Fruit fly (Drosophila melanogaster) whole organism, embryonic: ENCODE measurements around the gene CG13965.
A peak's percentile ranks its signal among the peaks of the same experiment; 100 is the strongest.

Experiments used
- Aef1 ChIP-seq: fragments of 200-800 bp; sonication (Bioruptor generic); IDR thresholded peaks from 3 replicates; pipeline ENCODE4 v1.3.6; 2022; ENCODE audit warnings: missing biosample characterization, missing genetic modification characterization
- BtbVII ChIP-seq: fragments of 200-800 bp; sonication (Bioruptor generic); optimal IDR thresholded peaks from 3 replicates; lab custom pipeline; 2017; ENCODE audit warnings: missing biosample characterization, mild to moderate bottlenecking, missing genetic modification characterization
- CG12769 ChIP-seq: fragments of 200-800 bp; sonication (Bioruptor generic); optimal IDR thresholded peaks from 2 replicates; lab custom pipeline; 2019; ENCODE audit warnings: missing biosample characterization, mild to moderate bottlenecking, missing genetic modification characterization, moderate library complexity
- CG13624 ChIP-seq: fragments of 200-800 bp; sonication (Bioruptor generic); optimal IDR thresholded peaks from 2 replicates; lab custom pipeline; 2016; ENCODE audit warnings: missing biosample characterization, missing genetic modification characterization
- CG13894 ChIP-seq: fragments of 200-800 bp; sonication (Bioruptor generic); optimal IDR thresholded peaks from 3 replicates; lab custom pipeline; 2018; ENCODE audit warnings: missing biosample characterization, mild to moderate bottlenecking, missing genetic modification characterization, moderate library complexity
- CG14860 ChIP-seq: fragments of 200-800 bp; sonication (Bioruptor generic); IDR thresholded peaks from 3 replicates; pipeline ENCODE4 v1.3.6; 2022; ENCODE audit warnings: missing biosample characterization, missing genetic modification characterization; ENCODE audit not compliant: partially characterized antibody
- CG15011 ChIP-seq: fragments of 200-800 bp; sonication (Bioruptor generic); optimal IDR thresholded peaks from 3 replicates; lab custom pipeline; 2018; ENCODE audit warnings: missing biosample characterization, mild to moderate bottlenecking, missing genetic modification characterization
- CG1529 ChIP-seq: fragments of 200-800 bp; sonication (Bioruptor generic); optimal IDR thresholded peaks from 3 replicates; lab custom pipeline; 2018; ENCODE audit warnings: missing biosample characterization, missing genetic modification characterization
- CG1602 ChIP-seq: fragments of 200-800 bp; sonication (Bioruptor generic); optimal IDR thresholded peaks from 3 replicates; lab custom pipeline; 2016; ENCODE audit warnings: missing biosample characterization, missing genetic modification characterization
- CG30431 ChIP-seq: fragments of 200-800 bp; sonication (Bioruptor generic); optimal IDR thresholded peaks from 2 replicates; lab custom pipeline; 2017; ENCODE audit warnings: missing biosample characterization, missing genetic modification characterization
- CG31441 ChIP-seq: fragments of 200-800 bp; sonication (Bioruptor generic); IDR thresholded peaks from 2 replicates; pipeline ENCODE4 v1.3.6; 2022; ENCODE audit warnings: missing biosample characterization, missing genetic modification characterization
- CG4617 ChIP-seq: fragments of 200-800 bp; sonication (Bioruptor generic); optimal IDR thresholded peaks from 3 replicates; lab custom pipeline; 2016; ENCODE audit warnings: missing biosample characterization, missing genetic modification characterization, borderline replicate concordance
- CG4854 ChIP-seq: fragments of 200-800 bp; sonication (Bioruptor generic); optimal IDR thresholded peaks from 2 replicates; lab custom pipeline; 2016; ENCODE audit warnings: missing biosample characterization, missing genetic modification characterization, inconsistent platforms
- CG6175 ChIP-seq: fragments of 200-800 bp; sonication (Bioruptor generic); IDR thresholded peaks from 3 replicates; pipeline ENCODE4 v1.3.6; 2022; ENCODE audit warnings: missing biosample characterization, missing genetic modification characterization
- CG7786 ChIP-seq: fragments of 200-800 bp; sonication (Bioruptor generic); optimal IDR thresholded peaks from 2 replicates; lab custom pipeline; 2016; ENCODE audit warnings: missing biosample characterization, missing genetic modification characterization
- CG7987 ChIP-seq: fragments of 200-800 bp; sonication (Bioruptor generic); optimal IDR thresholded peaks from 2 replicates; lab custom pipeline; 2018; ENCODE audit warnings: missing biosample characterization, mild to moderate bottlenecking, missing genetic modification characterization, moderate library complexity
- CG9727 ChIP-seq: fragments of 200-800 bp; sonication (Bioruptor generic); optimal IDR thresholded peaks from 3 replicates; lab custom pipeline; 2017; ENCODE audit warnings: missing biosample characterization, mild to moderate bottlenecking, missing genetic modification characterization
- CkIIα-i1 ChIP-seq: fragments of 200-800 bp; sonication (Bioruptor generic); IDR thresholded peaks from 2 replicates; pipeline ENCODE4 v1.3.6; 2022; ENCODE audit warnings: missing biosample characterization, missing genetic modification characterization
- D19A ChIP-seq: fragments of 200-800 bp; optimal IDR thresholded peaks from 3 replicates; lab custom pipeline; 2019; ENCODE audit warnings: missing biosample characterization, mild to moderate bottlenecking, missing genetic modification characterization, moderate library complexity
- Dbx ChIP-seq: fragments of 200-800 bp; sonication (Bioruptor generic); IDR thresholded peaks from 3 replicates; pipeline ENCODE4 v1.3.6; 2022; ENCODE audit warnings: missing biosample characterization, missing genetic modification characterization
- Drgx ChIP-seq: fragments of 200-800 bp; sonication (Bioruptor generic); IDR thresholded peaks from 2 replicates; pipeline ENCODE4 v1.3.6; 2022; ENCODE audit warnings: missing biosample characterization, missing genetic modification characterization
- E2f2 ChIP-seq: fragments of 200-800 bp; sonication (Bioruptor generic); IDR thresholded peaks from 2 replicates; pipeline ENCODE4 v1.3.6; 2022; ENCODE audit warnings: missing biosample characterization, missing genetic modification characterization
- HmgZ ChIP-seq: fragments of 200-800 bp; sonication (Bioruptor generic); optimal IDR thresholded peaks from 2 replicates; lab custom pipeline; 2018; ENCODE audit warnings: missing biosample characterization, mild to moderate bottlenecking, missing genetic modification characterization
- Hr3 ChIP-seq: fragments of 200-800 bp; sonication (Bioruptor generic); optimal IDR thresholded peaks from 3 replicates; lab custom pipeline; 2016; ENCODE audit warnings: missing biosample characterization, missing genetic modification characterization
- Kr ChIP-seq: fragments of 200-800 bp; sonication (Bioruptor generic); optimal IDR thresholded peaks from 2 replicates; lab custom pipeline; 2017; ENCODE audit warnings: missing biosample characterization, mild to moderate bottlenecking, missing genetic modification characterization
- MBD-R2 ChIP-seq: fragments of 200-800 bp; sonication (Bioruptor generic); IDR thresholded peaks from 2 replicates; pipeline ENCODE4 v1.3.6; 2022; ENCODE audit warnings: missing biosample characterization, missing genetic modification characterization
- Mad ChIP-seq: fragments of 200-800 bp; sonication (Bioruptor generic); optimal IDR thresholded peaks from 2 replicates; lab custom pipeline; 2016; ENCODE audit warnings: missing biosample characterization, missing genetic modification characterization
- Myb ChIP-seq: fragments of 200-800 bp; sonication (Bioruptor generic); optimal IDR thresholded peaks from 2 replicates; lab custom pipeline; 2016; ENCODE audit warnings: missing biosample characterization, missing genetic modification characterization
- NK7.1 ChIP-seq: fragments of 200-800 bp; sonication (Bioruptor generic); optimal IDR thresholded peaks from 3 replicates; lab custom pipeline; 2016; ENCODE audit warnings: missing biosample characterization, missing genetic modification characterization
- Nf-YC ChIP-seq: fragments of 200-800 bp; optimal IDR thresholded peaks from 3 replicates; lab custom pipeline; 2019; ENCODE audit warnings: missing biosample characterization, mild to moderate bottlenecking, missing genetic modification characterization, moderate library complexity
- Opbp ChIP-seq: fragments of 200-800 bp; sonication (Bioruptor generic); IDR thresholded peaks from 3 replicates; pipeline ENCODE4 v1.3.6; 2022; ENCODE audit warnings: missing biosample characterization, missing genetic modification characterization; ENCODE audit not compliant: partially characterized antibody
- Pdp1 ChIP-seq, 2 experiments: fragments of 200-800 bp; sonication (Bioruptor generic); optimal IDR thresholded peaks; 3 replicates each; lab custom pipeline; 2016; ENCODE audit warnings: missing biosample characterization in 2 of 2, missing genetic modification characterization in 2 of 2, mild to moderate bottlenecking in 1 of 2, moderate library complexity in 1 of 2
- Sin3A ChIP-seq: fragments of >200 bp; optimal IDR thresholded peaks from 2 replicates; lab custom pipeline; 2018
- ab ChIP-seq: fragments of 200-800 bp; sonication (Bioruptor generic); optimal IDR thresholded peaks from 2 replicates; lab custom pipeline; 2016; ENCODE audit warnings: missing biosample characterization, missing genetic modification characterization
- bsh ChIP-seq, 2 experiments: fragments of 200-800 bp; sonication (Bioruptor generic); optimal IDR thresholded peaks; 2 replicates each; lab custom pipeline; 2017 to 2018; ENCODE audit warnings: mild to moderate bottlenecking in 2 of 2, missing biosample characterization in 2 of 2, missing genetic modification characterization in 2 of 2, moderate library complexity in 1 of 2
- chn ChIP-seq: fragments of 200-800 bp; sonication (Bioruptor generic); optimal IDR thresholded peaks from 2 replicates; lab custom pipeline; 2016; ENCODE audit warnings: missing biosample characterization, missing genetic modification characterization
- ci ChIP-seq: fragments of 200-800 bp; sonication (Bioruptor generic); IDR thresholded peaks from 3 replicates; pipeline ENCODE4 v1.3.6; 2022; ENCODE audit warnings: missing biosample characterization, missing genetic modification characterization
- dpn ChIP-seq, 2 experiments: fragments of 200-800 bp; sonication (Bioruptor generic); optimal IDR thresholded peaks; 3 replicates each; lab custom pipeline; 2016; ENCODE audit warnings: missing biosample characterization in 2 of 2, missing genetic modification characterization in 2 of 2
- esg ChIP-seq: fragments of 200-800 bp; sonication (Bioruptor generic); conservative IDR thresholded peaks from 2 replicates; pipeline ENCODE4 v1.3.6; 2022; ENCODE audit warnings: missing biosample characterization, missing genetic modification characterization
- eyg ChIP-seq: fragments of 200-800 bp; sonication (Bioruptor generic); optimal IDR thresholded peaks from 3 replicates; lab custom pipeline; 2016; ENCODE audit warnings: missing biosample characterization, missing genetic modification characterization
- gro ChIP-seq: fragments of 200-800 bp; sonication (Bioruptor generic); optimal IDR thresholded peaks from 2 replicates; lab custom pipeline; 2016; ENCODE audit warnings: missing biosample characterization, missing genetic modification characterization
- jing ChIP-seq: fragments of 200-800 bp; sonication (Bioruptor generic); optimal IDR thresholded peaks from 2 replicates; lab custom pipeline; 2018; ENCODE audit warnings: missing biosample characterization, mild to moderate bottlenecking, missing genetic modification characterization
- knrl ChIP-seq: fragments of 200-800 bp; sonication (Bioruptor generic); IDR thresholded peaks from 3 replicates; pipeline ENCODE4 v1.3.6; 2022; ENCODE audit warnings: missing biosample characterization, missing genetic modification characterization; ENCODE audit not compliant: partially characterized antibody
- nerfin-2 ChIP-seq: fragments of 200-800 bp; sonication (Bioruptor generic); IDR thresholded peaks from 2 replicates; pipeline ENCODE4 v1.3.6; 2022; ENCODE audit warnings: missing biosample characterization, missing genetic modification characterization; ENCODE audit not compliant: partially characterized antibody
- row ChIP-seq: fragments of 200-800 bp; sonication (Bioruptor generic); IDR thresholded peaks from 3 replicates; pipeline ENCODE4 v1.3.6; 2022; ENCODE audit warnings: missing biosample characterization, missing genetic modification characterization
- scrt ChIP-seq: fragments of 200-800 bp; sonication (Bioruptor generic); optimal IDR thresholded peaks from 2 replicates; lab custom pipeline; 2018; ENCODE audit warnings: missing biosample characterization, mild to moderate bottlenecking, missing genetic modification characterization, moderate library complexity
- slou ChIP-seq: fragments of 200-800 bp; sonication (Bioruptor generic); optimal IDR thresholded peaks from 3 replicates; lab custom pipeline; 2016; ENCODE audit warnings: missing biosample characterization, missing genetic modification characterization
- ssp ChIP-seq: fragments of 200-800 bp; sonication (Bioruptor generic); IDR thresholded peaks from 2 replicates; pipeline ENCODE4 v1.3.6; 2022; ENCODE audit warnings: missing biosample characterization, missing genetic modification characterization
- tio ChIP-seq: fragments of 200-800 bp; sonication (Bioruptor generic); optimal IDR thresholded peaks from 2 replicates; lab custom pipeline; 2017; ENCODE audit warnings: missing biosample characterization, missing genetic modification characterization, inconsistent platforms
- ttk ChIP-seq: fragments of 200-800 bp; sonication (Bioruptor generic); IDR thresholded peaks from 2 replicates; pipeline ENCODE4 v2.1.2; 2022; ENCODE audit warnings: missing biosample characterization, missing genetic modification characterization
- unpg ChIP-seq: fragments of 200-800 bp; sonication (Bioruptor generic); optimal IDR thresholded peaks from 3 replicates; lab custom pipeline; 2018; ENCODE audit warnings: missing biosample characterization, mild to moderate bottlenecking, missing genetic modification characterization, moderate library complexity
- vvl ChIP-seq: fragments of 200-800 bp; sonication (Bioruptor generic); IDR thresholded peaks from 2 replicates; pipeline ENCODE4 v1.3.6; 2022; ENCODE audit warnings: missing biosample characterization, missing genetic modification characterization

CG13965 gene

dm6 chr2L:19932523-19932922 is 29.6 kb downstream of the CG13965 start (continued):
- TF ChIP-seq unpg (no peak), Kr (GFP tag; lab: Kevin White, UChicago) (no peak), CG30431 (GFP tag; lab: Kevin White, UChicago) (no peak), jing (GFP tag; lab: Kevin White, UChicago) (no peak), HmgZ (tag; lab: Kevin White, UChicago) (peak; percentile 10), NK7.1 (GFP tag; lab: Kevin White, UChicago) (no peak), Myb (GFP tag; lab: Kevin White, UChicago) (no peak), gro (GFP tag; lab: Kevin White, UChicago) (no peak), Nf-YC (tag; lab: Kevin White, UChicago) (no peak), Pdp1 (GFP tag; optimal IDR thresholded peaks at IDR 0.05; lab: Kevin White, UChicago) (peak in 1 of 2 experiments; percentile 64), eyg (GFP tag; lab: Kevin White, UChicago) (no peak), ci (GFP tag; lab: Robert Waterston, UW) (no peak), row (GFP tag; lab: Robert Waterston, UW) (no peak), Dbx (GFP tag; lab: Robert Waterston, UW) (no peak), Opbp (GFP tag; lab: Robert Waterston, UW) (no peak), CG1529 (GFP tag; lab: Kevin White, UChicago) (no peak), CG4617 (GFP tag; lab: Kevin White, UChicago) (no peak), Aef1 (GFP tag; lab: Robert Waterston, UW) (no peak), nerfin-2 (GFP tag; lab: Robert Waterston, UW) (no peak), CG13894 (tag; lab: Kevin White, UChicago) (peak; percentile 11), CG12769 (no peak), knrl (GFP tag; lab: Robert Waterston, UW) (no peak), Sin3A (lab: Kevin White, UChicago) (no peak), CG7786 (GFP tag; lab: Kevin White, UChicago) (no peak), ab (GFP tag; lab: Kevin White, UChicago) (no peak), ssp (GFP tag; lab: Robert Waterston, UW) (no peak), CG7987 (GFP tag; lab: Kevin White, UChicago) (peak; percentile 9), BtbVII (no peak), Hr3 (GFP tag; lab: Kevin White, UChicago) (no peak), CG13624 (GFP tag; lab: Kevin White, UChicago) (no peak), CG6175 (peak; percentile 46; the same call in 1 of the 3 replicates), CG14860 (GFP tag; lab: Robert Waterston, UW) (no peak), MBD-R2 (no peak), Mad (GFP tag; lab: Kevin White, UChicago) (no peak), CG4854 (no peak)

- TF ChIP-seq D19A (tag; lab: Kevin White, UChicago) (peak; percentile 23), CG31441 (GFP tag; lab: Robert Waterston, UW) (peak; percentile 63), scrt (GFP tag; lab: Kevin White, UChicago) (peak; percentile 57), CkIIα-i1 (GFP tag; lab: Robert Waterston, UW) (no peak), slou (GFP tag; lab: Kevin White, UChicago) (peak; percentile 10), dpn (GFP tag; optimal IDR thresholded peaks at IDR 0.05; lab: Kevin White, UChicago) (peak in 1 of 2 experiments; percentile 34), vvl (GFP tag; lab: Robert Waterston, UW) (peak; percentile 59), E2f2 (GFP tag; lab: Robert Waterston, UW) (0 out of 2 replicates have a peak, but pooled peaks have one; percentile 24), CG9727 (GFP tag; lab: Kevin White, UChicago) (peak; percentile 42), Drgx (GFP tag; lab: Robert Waterston, UW) (peak; percentile 14; the same call in 1 of the 2 replicates), bsh (GFP tag; optimal IDR thresholded peaks at IDR 0.05; lab: Kevin White, UChicago) (peak in 1 of 2 experiments; percentile 54), chn (GFP tag; lab: Kevin White, UChicago) (peak; percentile 1), row (GFP tag; lab: Robert Waterston, UW) (peak; percentile 65), CG1602 (GFP tag; lab: Kevin White, UChicago) (peak; percentile 21), tio (GFP tag; lab: Kevin White, UChicago) (peak; percentile 16), esg (GFP tag; lab: Robert Waterston, UW) (0 out of 2 replicates have a peak, but pooled peaks have one; percentile 20), CG15011 (peak; percentile 21), ttk (no peak)
Observed at dm6 chr2L:19930102-19930501, 32.0 kb downstream of the CG13965 start.
